Fruit fly (Drosophila melanogaster) whole organism, embryonic: ENCODE results near the gene plx.

Experiments
- Atf6 ChIP-seq: fragments of 200-800 bp; sonication (Bioruptor generic); IDR thresholded peaks from 2 replicates; pipeline ENCODE4 v1.3.6; 2022; ENCODE audit warnings: missing biosample characterization, missing genetic modification characterization
- Blimp-1 ChIP-seq: fragments of 200-800 bp; sonication (Bioruptor generic); optimal IDR thresholded peaks from 3 replicates; lab custom pipeline; 2018; ENCODE audit warnings: missing biosample characterization, missing genetic modification characterization, mild to moderate bottlenecking, moderate library complexity, missing genetic modification reagents
- CG10274 ChIP-seq: fragments of 200-800 bp; sonication (Bioruptor generic); optimal IDR thresholded peaks from 3 replicates; lab custom pipeline; 2017; ENCODE audit warnings: missing biosample characterization, mild to moderate bottlenecking, missing genetic modification characterization
- CG10543 ChIP-seq: fragments of 200-800 bp; sonication (Bioruptor generic); optimal IDR thresholded peaks from 3 replicates; lab custom pipeline; 2017; ENCODE audit warnings: missing biosample characterization, mild to moderate bottlenecking, missing genetic modification characterization, moderate library complexity
- CG15696 ChIP-seq: fragments of 200-800 bp; sonication (Bioruptor generic); optimal IDR thresholded peaks from 2 replicates; lab custom pipeline; 2019; ENCODE audit warnings: missing biosample characterization, mild to moderate bottlenecking, missing genetic modification characterization, moderate library complexity
- CG18619 ChIP-seq: fragments of 200-800 bp; sonication (Bioruptor generic); optimal IDR thresholded peaks from 3 replicates; lab custom pipeline; 2017; ENCODE audit warnings: missing biosample characterization, mild to moderate bottlenecking, missing genetic modification characterization
- CG2116 ChIP-seq: fragments of 200-800 bp; sonication (Bioruptor generic); optimal IDR thresholded peaks from 3 replicates; lab custom pipeline; 2018; ENCODE audit warnings: missing biosample characterization, mild to moderate bottlenecking, missing genetic modification characterization
- CG2129 ChIP-seq: fragments of 200-800 bp; sonication (Bioruptor generic); IDR thresholded peaks from 2 replicates; pipeline ENCODE4 v1.3.6; 2022; ENCODE audit warnings: missing biosample characterization, missing genetic modification characterization; ENCODE audit not compliant: partially characterized antibody
- CG30403 ChIP-seq: fragments of 200-800 bp; sonication (Bioruptor generic); optimal IDR thresholded peaks from 3 replicates; lab custom pipeline; 2016; ENCODE audit warnings: missing biosample characterization, missing genetic modification characterization
- CG31224 ChIP-seq: fragments of 200-800 bp; sonication (Bioruptor generic); IDR thresholded peaks from 2 replicates; pipeline ENCODE4 v1.3.6; 2022; ENCODE audit warnings: missing biosample characterization, missing genetic modification characterization
- CG33557 ChIP-seq: fragments of 200-800 bp; sonication (Bioruptor generic); optimal IDR thresholded peaks from 2 replicates; lab custom pipeline; 2019; ENCODE audit warnings: missing biosample characterization, mild to moderate bottlenecking, missing genetic modification characterization, moderate library complexity
- CG4328 ChIP-seq: fragments of 200-800 bp; sonication (Bioruptor generic); optimal IDR thresholded peaks from 3 replicates; lab custom pipeline; 2017; ENCODE audit warnings: missing biosample characterization, missing genetic modification reagents, missing genetic modification characterization
- CG4707 ChIP-seq: fragments of 200-800 bp; sonication (Bioruptor generic); optimal IDR thresholded peaks from 2 replicates; lab custom pipeline; 2018; ENCODE audit warnings: missing biosample characterization, mild to moderate bottlenecking, missing genetic modification characterization, moderate library complexity
- CG4854 ChIP-seq: fragments of 200-800 bp; sonication (Bioruptor generic); optimal IDR thresholded peaks from 2 replicates; lab custom pipeline; 2016; ENCODE audit warnings: missing biosample characterization, missing genetic modification characterization, inconsistent platforms
- CG6813 ChIP-seq: fragments of 200-800 bp; sonication (Bioruptor generic); optimal IDR thresholded peaks from 2 replicates; lab custom pipeline; 2017; ENCODE audit warnings: missing biosample characterization, missing genetic modification characterization, mild to moderate bottlenecking, moderate library complexity, missing genetic modification reagents
- CG8388 ChIP-seq: fragments of 200-800 bp; sonication (Bioruptor generic); optimal IDR thresholded peaks from 2 replicates; lab custom pipeline; 2019; ENCODE audit warnings: missing biosample characterization, mild to moderate bottlenecking, missing genetic modification characterization, moderate library complexity
- CG9817 ChIP-seq: fragments of 200-800 bp; sonication (Bioruptor generic); optimal IDR thresholded peaks from 2 replicates; lab custom pipeline; 2018; ENCODE audit warnings: missing biosample characterization, mild to moderate bottlenecking, missing genetic modification characterization, moderate library complexity
- CG9932 ChIP-seq: fragments of 200-800 bp; sonication (Bioruptor generic); IDR thresholded peaks from 2 replicates; pipeline ENCODE4 v1.3.6; 2022; ENCODE audit warnings: missing biosample characterization, missing genetic modification characterization
- Chrac-16 ChIP-seq: fragments of 200-800 bp; sonication (Bioruptor generic); optimal IDR thresholded peaks from 3 replicates; lab custom pipeline; 2016; ENCODE audit warnings: missing biosample characterization, missing genetic modification characterization
- Dfd ChIP-seq, 2 experiments: fragments of >200 bp; optimal IDR thresholded peaks; 2 replicates each; lab custom pipeline; 2017; ENCODE audit warnings: missing biosample characterization in 2 of 2, missing genetic modification characterization in 2 of 2
- Dref ChIP-seq: fragments of 200-800 bp; sonication (Bioruptor generic); IDR thresholded peaks from 2 replicates; pipeline ENCODE4 v1.3.6; 2022; ENCODE audit warnings: missing biosample characterization, missing genetic modification characterization
- HmgD ChIP-seq: fragments of 200-800 bp; sonication (Bioruptor generic); optimal IDR thresholded peaks from 3 replicates; lab custom pipeline; 2016; ENCODE audit warnings: missing biosample characterization, missing genetic modification characterization
- Lhr ChIP-seq: fragments of 200-800 bp; sonication (Bioruptor generic); optimal IDR thresholded peaks from 3 replicates; lab custom pipeline; 2017; ENCODE audit warnings: mild to moderate bottlenecking, missing biosample characterization, missing genetic modification reagents, missing genetic modification characterization
- Mes4 ChIP-seq: fragments of 200-800 bp; sonication (Bioruptor generic); optimal IDR thresholded peaks from 2 replicates; lab custom pipeline; 2016; ENCODE audit warnings: missing biosample characterization, missing genetic modification characterization
- Opbp ChIP-seq: fragments of 200-800 bp; sonication (Bioruptor generic); IDR thresholded peaks from 3 replicates; pipeline ENCODE4 v1.3.6; 2022; ENCODE audit warnings: missing biosample characterization, missing genetic modification characterization; ENCODE audit not compliant: partially characterized antibody
- Trl ChIP-seq, 3 experiments: fragments of >200 bp in 2 of 3; fragments of 200-800 bp in 1 of 3; sonication (Bioruptor generic) in 1 of 3; optimal IDR thresholded peaks; 2 replicates in 1 of 3; 3 replicates in 2 of 3; lab custom pipeline; 2016 to 2017; ENCODE audit warnings: missing biosample characterization in 1 of 3, missing genetic modification characterization in 1 of 3
- YL-1 ChIP-seq: fragments of 200-800 bp; sonication (Bioruptor generic); optimal IDR thresholded peaks from 3 replicates; lab custom pipeline; 2017; ENCODE audit warnings: missing biosample characterization, mild to moderate bottlenecking, missing genetic modification characterization
- ab ChIP-seq: fragments of 200-800 bp; sonication (Bioruptor generic); optimal IDR thresholded peaks from 2 replicates; lab custom pipeline; 2016; ENCODE audit warnings: missing biosample characterization, missing genetic modification characterization
- amos ChIP-seq: fragments of 200-800 bp; sonication (Bioruptor generic); IDR thresholded peaks from 2 replicates; pipeline ENCODE4 v1.3.6; 2022; ENCODE audit warnings: missing biosample characterization, missing genetic modification characterization; ENCODE audit not compliant: partially characterized antibody
- ci ChIP-seq: fragments of 200-800 bp; sonication (Bioruptor generic); IDR thresholded peaks from 3 replicates; pipeline ENCODE4 v1.3.6; 2022; ENCODE audit warnings: missing biosample characterization, missing genetic modification characterization
- crp ChIP-seq, 2 experiments: fragments of 200-800 bp; sonication (Bioruptor generic); optimal IDR thresholded peaks; 2 replicates in 1 of 2; 3 replicates in 1 of 2; lab custom pipeline; 2017; ENCODE audit warnings: missing biosample characterization in 2 of 2, missing genetic modification characterization in 2 of 2, mild to moderate bottlenecking in 1 of 2, moderate library complexity in 1 of 2
- da ChIP-seq: fragments of 200-800 bp; sonication (Bioruptor generic); optimal IDR thresholded peaks from 2 replicates; lab custom pipeline; 2016; ENCODE audit warnings: missing biosample characterization, missing genetic modification characterization
- dmrt11E ChIP-seq: fragments of 200-800 bp; sonication (Bioruptor generic); optimal IDR thresholded peaks from 3 replicates; lab custom pipeline; 2018; ENCODE audit warnings: missing biosample characterization, mild to moderate bottlenecking, missing genetic modification characterization, moderate library complexity
- ewg ChIP-seq: fragments of 200-800 bp; sonication (Bioruptor generic); optimal IDR thresholded peaks from 3 replicates; lab custom pipeline; 2017; ENCODE audit warnings: mild to moderate bottlenecking, missing biosample characterization, missing genetic modification reagents, missing genetic modification characterization
- hb ChIP-seq: fragments of 200-800 bp; sonication (Bioruptor generic); IDR thresholded peaks from 3 replicates; pipeline ENCODE4 v1.3.6; 2022; ENCODE audit warnings: missing biosample characterization, missing genetic modification characterization; ENCODE audit not compliant: partially characterized antibody
- kay ChIP-seq: fragments of 200-800 bp; sonication (Bioruptor generic); optimal IDR thresholded peaks from 2 replicates; lab custom pipeline; 2016; ENCODE audit warnings: missing biosample characterization, missing genetic modification characterization
- lab ChIP-seq: fragments of 200-800 bp; sonication (Bioruptor generic); optimal IDR thresholded peaks from 3 replicates; lab custom pipeline; 2017; ENCODE audit warnings: missing biosample characterization, missing genetic modification characterization, mild to moderate bottlenecking, moderate library complexity, missing genetic modification reagents
- lbe ChIP-seq: fragments of 200-800 bp; sonication (Bioruptor generic); optimal IDR thresholded peaks from 2 replicates; lab custom pipeline; 2016; ENCODE audit warnings: missing biosample characterization, mild to moderate bottlenecking, missing genetic modification characterization
- lola ChIP-seq, 3 experiments: fragments of >200 bp in 2 of 3; fragments of 200-800 bp in 1 of 3; sonication (Bioruptor generic) in 1 of 3; optimal IDR thresholded peaks; 2 replicates each; lab custom pipeline; 2017 to 2019; ENCODE audit warnings: missing biosample characterization in 3 of 3, missing genetic modification characterization in 3 of 3, mild to moderate bottlenecking in 1 of 3, moderate library complexity in 1 of 3
- mirr ChIP-seq: fragments of 200-800 bp; sonication (Bioruptor generic); optimal IDR thresholded peaks from 3 replicates; lab custom pipeline; 2018; ENCODE audit warnings: missing biosample characterization, mild to moderate bottlenecking, missing genetic modification characterization
- pb ChIP-seq: fragments of 200-800 bp; sonication (Bioruptor generic); optimal IDR thresholded peaks from 3 replicates; lab custom pipeline; 2016; ENCODE audit warnings: missing biosample characterization, missing genetic modification characterization
- pum ChIP-seq: fragments of 200-800 bp; sonication (Bioruptor generic); optimal IDR thresholded peaks from 2 replicates; lab custom pipeline; 2016; ENCODE audit warnings: missing biosample characterization, missing genetic modification characterization
- ro ChIP-seq: fragments of 200-800 bp; sonication (Bioruptor generic); IDR thresholded peaks from 2 replicates; pipeline ENCODE4 v1.3.6; 2022; ENCODE audit warnings: missing biosample characterization, missing genetic modification characterization
- run ChIP-seq: fragments of 200-800 bp; sonication (Bioruptor generic); optimal IDR thresholded peaks from 3 replicates; lab custom pipeline; 2018; ENCODE audit warnings: missing biosample characterization, mild to moderate bottlenecking, missing genetic modification characterization
- so ChIP-seq: fragments of 200-800 bp; sonication (Bioruptor generic); IDR thresholded peaks from 3 replicates; pipeline ENCODE4 v1.3.6; 2022; ENCODE audit warnings: missing biosample characterization, missing genetic modification characterization
- stwl ChIP-seq: fragments of 200-800 bp; sonication (Bioruptor generic); optimal IDR thresholded peaks from 3 replicates; lab custom pipeline; 2018; ENCODE audit warnings: missing biosample characterization, mild to moderate bottlenecking, missing genetic modification characterization, moderate library complexity
- tin ChIP-seq: fragments of 200-800 bp; sonication (Bioruptor generic); optimal IDR thresholded peaks from 3 replicates; lab custom pipeline; 2016; ENCODE audit warnings: missing biosample characterization, missing genetic modification characterization
- usp ChIP-seq: fragments of >200 bp; optimal IDR thresholded peaks from 2 replicates; lab custom pipeline; 2017; ENCODE audit warnings: missing biosample characterization, missing genetic modification characterization
- zfh1 ChIP-seq: fragments of 200-800 bp; sonication (Bioruptor generic); IDR thresholded peaks from 3 replicates; pipeline ENCODE4 v1.3.6; 2022; ENCODE audit warnings: missing biosample characterization, missing genetic modification characterization
- zfh2 ChIP-seq: fragments of 200-800 bp; sonication (Bioruptor generic); optimal IDR thresholded peaks from 2 replicates; lab custom pipeline; 2016; ENCODE audit warnings: missing biosample characterization, missing genetic modification characterization

Gene plx

dm6 chr3R:5758624-5759209 lies 73.1 kb downstream of the plx start, which contains the start of gene Sec8 (continued):
- TF ChIP-seq CG9817: peak; percentile 30
- TF ChIP-seq ci (GFP tag; lab: Robert Waterston, UW): peak; percentile 53; the same call in 2 of the 3 replicates
- TF ChIP-seq kay: peak; percentile 1
- TF ChIP-seq pb (GFP tag; lab: Kevin White, UChicago): no peak
- no peak for TF ChIP-seq da (GFP tag; lab: Kevin White, UChicago)
- peak; percentile 68 for TF ChIP-seq YL-1 (GFP tag; lab: Kevin White, UChicago)
- TF ChIP-seq CG10543: no peak
- TF ChIP-seq Dref: peak; percentile 51
- peak; percentile 44 for TF ChIP-seq HmgD (GFP tag; lab: Kevin White, UChicago)
- TF ChIP-seq Chrac-16: peak; percentile 43
- TF ChIP-seq CG8388 (GFP tag; lab: Kevin White, UChicago): no peak
- TF ChIP-seq stwl (tag; lab: Kevin White, UChicago): peak; percentile 71
- TF ChIP-seq CG2116: peak; percentile 52
- no peak for TF ChIP-seq CG31224 (GFP tag; lab: Robert Waterston, UW)
- TF ChIP-seq CG30403: peak; percentile 59
- no peak for TF ChIP-seq ro (GFP tag; lab: Robert Waterston, UW)
- TF ChIP-seq Atf6 (GFP tag; lab: Robert Waterston, UW): no peak
- no peak for TF ChIP-seq CG18619 (GFP tag; lab: Kevin White, UChicago)
- peak; percentile 74 for TF ChIP-seq CG9932 (GFP tag; lab: Robert Waterston, UW)
- no peak for TF ChIP-seq so
- peak; percentile 93 for TF ChIP-seq amos (GFP tag; lab: Robert Waterston, UW)
- no peak for TF ChIP-seq Dfd (GFP tag; optimal IDR thresholded peaks at IDR 0.05; lab: Kevin White, UChicago)
- no peak for TF ChIP-seq ewg (GFP tag; lab: Kevin White, UChicago)
- TF ChIP-seq Trl (optimal IDR thresholded peaks at IDR 0.05; lab: Kevin White, UChicago): no peak
- TF ChIP-seq Trl (GFP tag; optimal IDR thresholded peaks at IDR 0.05; lab: Kevin White, UChicago): peak; percentile 23
- peak; percentile 60 for TF ChIP-seq tin (GFP tag; lab: Kevin White, UChicago)
- TF ChIP-seq CG10274 (GFP tag; lab: Kevin White, UChicago): no peak
- no peak for TF ChIP-seq zfh1 (GFP tag; lab: Robert Waterston, UW)
- no peak for TF ChIP-seq Blimp-1 (GFP tag; lab: Kevin White, UChicago)
- no peak for TF ChIP-seq ab (GFP tag; lab: Kevin White, UChicago)
- TF ChIP-seq CG2129 (GFP tag; lab: Robert Waterston, UW): peak; percentile 78
- TF ChIP-seq crp (GFP tag; optimal IDR thresholded peaks at IDR 0.05; lab: Kevin White, UChicago): no peak
- TF ChIP-seq usp (GFP tag; lab: Kevin White, UChicago): no peak

dm6 chr3R:5760980-5761379 lies 75.3 kb downstream of the plx start:
- TF ChIP-seq lbe: no peak
- no peak for TF ChIP-seq CG4707 (GFP tag; lab: Kevin White, UChicago)
- TF ChIP-seq hb: no peak
- no peak for TF ChIP-seq da (GFP tag; lab: Kevin White, UChicago)
- TF ChIP-seq CG4328 (GFP tag; lab: Kevin White, UChicago): no peak
- TF ChIP-seq kay: no peak
- no peak for TF ChIP-seq mirr (GFP tag; lab: Kevin White, UChicago)
- TF ChIP-seq zfh2: no peak
- TF ChIP-seq run (tag; lab: Kevin White, UChicago): no peak
- peak; percentile 39 for TF ChIP-seq CG6813 (GFP tag; lab: Kevin White, UChicago)
- no peak for TF ChIP-seq CG4854
- no peak for TF ChIP-seq pum (GFP tag; lab: Kevin White, UChicago)
- peak; percentile 46 for TF ChIP-seq dmrt11E (tag; lab: Kevin White, UChicago)
- no peak for TF ChIP-seq Opbp (GFP tag; lab: Robert Waterston, UW)
- TF ChIP-seq Lhr (GFP tag; lab: Kevin White, UChicago): no peak
- TF ChIP-seq Mes4 (GFP tag; lab: Kevin White, UChicago): no peak
- TF ChIP-seq CG33557 (GFP tag; lab: Kevin White, UChicago): peak; percentile 27
- no peak for TF ChIP-seq lola (GFP tag; optimal IDR thresholded peaks at IDR 0.05; lab: Kevin White, UChicago)
- TF ChIP-seq CG15696 (tag; lab: Kevin White, UChicago): peak; percentile 79
- no peak for TF ChIP-seq lab (GFP tag; lab: Kevin White, UChicago)
